Worm (Caenorhabditis elegans): ENCODE results near the gene C44C10.5.

C44C10.5 gene

ce11 chrX:11662069-11662468 lies 28.3 kb upstream of the C44C10.5 start:
- TF ChIP-seq nhr-43 (tag; optimal IDR thresholded peaks at IDR 0.05; ENCODE audit: poor library complexity, severe bottlenecking) (no peak), unc-39 (tag; optimal IDR thresholded peaks at IDR 0.05) (no peak), egl-5 (tag; optimal IDR thresholded peaks at IDR 0.05) (no peak), pha-4 (tag; optimal IDR thresholded peaks at IDR 0.05) (peak; percentile 45)

ce11 chrX:11662557-11662956 lies 27.8 kb upstream of the C44C10.5 start:
- TF ChIP-seq hmg-11 (tag; optimal IDR thresholded peaks at IDR 0.05) (peak; percentile 16), nhr-237 (tag; optimal IDR thresholded peaks at IDR 0.05) (no peak), pha-4 (tag; optimal IDR thresholded peaks at IDR 0.05) (peak; percentile 4), ceh-28 (tag; optimal IDR thresholded peaks at IDR 0.05) (peak; percentile 7), daf-12 (tag; optimal IDR thresholded peaks at IDR 0.05) (no peak)

ce11 chrX:11664184-11664583 lies 26.2 kb upstream of the C44C10.5 start:
- TF ChIP-seq nhr-11 (tag; optimal IDR thresholded peaks at IDR 0.05) = no peak
- TF ChIP-seq pha-4 (tag; optimal IDR thresholded peaks at IDR 0.05) = peak; percentile 64

- TF ChIP-seq nhr-43 (tag; optimal IDR thresholded peaks at IDR 0.05; ENCODE audit: poor library complexity, severe bottlenecking) (no peak), nhr-25 (tag; optimal IDR thresholded peaks at IDR 0.05) (peak; percentile 80), fos-1 (tag; optimal IDR thresholded peaks at IDR 0.05) (no peak), elt-1 (tag; optimal IDR thresholded peaks at IDR 0.05) (peak; percentile 16)
Observed at ce11 chrX:11665522-11666017, 24.8 kb upstream of the C44C10.5 start.

ce11 chrX:11666545-11667177 lies 23.7 kb upstream of the C44C10.5 start, which contains the start of gene noca-2:
TSS of gene noca-2 (plus strand) at chrX:11667127.
- TF ChIP-seq fkh-2 (tag; optimal IDR thresholded peaks at IDR 0.05) (no peak), pqm-1 (tag; optimal IDR thresholded peaks at IDR 0.05) (peak; percentile 8), ceh-9 (tag; optimal IDR thresholded peaks at IDR 0.05) (no peak), unc-62 (GFP tag; optimal IDR thresholded peaks at IDR 0.05) (peak; percentile 2), eor-1 (tag; optimal IDR thresholded peaks at IDR 0.05) (no peak), mdl-1 (tag; optimal IDR thresholded peaks at IDR 0.05) (no peak), daf-12 (tag; optimal IDR thresholded peaks at IDR 0.05) (no peak), lin-39 (tag; optimal IDR thresholded peaks at IDR 0.05) (peak; percentile 60), jun-1 (tag; optimal IDR thresholded peaks at IDR 0.05) (no peak), mml-1 (tag; optimal IDR thresholded peaks at IDR 0.05) (no peak), nhr-76 (tag; optimal IDR thresholded peaks at IDR 0.05) (no peak), zag-1 (tag; optimal IDR thresholded peaks at IDR 0.05) (no peak), skn-1 (tag; optimal IDR thresholded peaks at IDR 0.05) (no peak), pha-4 (tag; optimal IDR thresholded peaks at IDR 0.05) (peak; percentile 38), egl-5 (tag; optimal IDR thresholded peaks at IDR 0.05) (peak; percentile 29), sea-2 (GFP tag; optimal IDR thresholded peaks at IDR 0.05) (no peak), tbx-2 (tag; optimal IDR thresholded peaks at IDR 0.05) (no peak), nfya-1 (tag; optimal IDR thresholded peaks at IDR 0.05; ENCODE audit: insufficient read depth) (peak; percentile 77), nhr-23 (tag; optimal IDR thresholded peaks at IDR 0.05) (no peak), elt-1 (tag; optimal IDR thresholded peaks at IDR 0.05) (no peak), nhr-67 (tag; optimal IDR thresholded peaks at IDR 0.05) (no peak), ztf-4 (tag; optimal IDR thresholded peaks at IDR 0.05) (no peak), elt-2 (tag; optimal IDR thresholded peaks at IDR 0.05) (no peak), nhr-28 (tag; optimal IDR thresholded peaks at IDR 0.05) (no peak), fkh-10 (GFP tag; optimal IDR thresholded peaks at IDR 0.05) (no peak), hmg-11 (tag; optimal IDR thresholded peaks at IDR 0.05) (peak; percentile 48), nhr-12 (tag; optimal IDR thresholded peaks at IDR 0.05) (no peak)

All from whole organism, L3 larva.